Worm (Caenorhabditis elegans) whole organism, late embryonic: ENCODE data around the gene C54C6.7.

Experiments
- C38D4.7 ChIP-seq: fragments of 200-800 bp; sonication (Bioruptor generic); optimal IDR thresholded peaks from 2 replicates; lab custom pipeline; 2018; ENCODE audit warnings: mild to moderate bottlenecking, missing genetic modification characterization, moderate library complexity, missing compliant biosample characterization
- K02D7.2 ChIP-seq: sonication (generic microtip); optimal IDR thresholded peaks from 2 replicates; lab custom pipeline; 2017; ENCODE audit warnings: mild to moderate bottlenecking, missing genetic modification characterization, missing compliant biosample characterization
- ceh-14 ChIP-seq: sonication (generic microtip); optimal IDR thresholded peaks from 2 replicates; lab custom pipeline; 2016; ENCODE audit warnings: missing genotype, missing genetic modification characterization, missing compliant biosample characterization
- ceh-18 ChIP-seq: sonication (generic microtip); optimal IDR thresholded peaks from 2 replicates; lab custom pipeline; 2016; ENCODE audit warnings: missing genetic modification characterization, missing compliant biosample characterization
- ceh-2 ChIP-seq: sonication (generic microtip); optimal IDR thresholded peaks from 2 replicates; lab custom pipeline; 2016; ENCODE audit warnings: missing genotype, missing genetic modification characterization, missing compliant biosample characterization
- ceh-24 ChIP-seq: sonication (generic microtip); optimal IDR thresholded peaks from 2 replicates; lab custom pipeline; 2016; ENCODE audit warnings: mild to moderate bottlenecking, missing genetic modification characterization, missing compliant biosample characterization
- ceh-34 ChIP-seq: sonication (generic microtip); optimal IDR thresholded peaks from 2 replicates; lab custom pipeline; 2016; ENCODE audit warnings: mild to moderate bottlenecking, missing genetic modification characterization, missing compliant biosample characterization
- ceh-45 ChIP-seq: fragments of 200-800 bp; sonication (Bioruptor generic); IDR thresholded peaks from 2 replicates; pipeline ENCODE4 v1.3.6; 2022; ENCODE audit warnings: missing genetic modification reagents, missing genetic modification characterization, missing compliant biosample characterization
- elt-2 ChIP-seq: sonication (generic microtip); optimal IDR thresholded peaks from 2 replicates; lab custom pipeline; 2016; ENCODE audit warnings: missing genetic modification reagents, missing genetic modification characterization, missing compliant biosample characterization
- elt-4 ChIP-seq: sonication (generic microtip); optimal IDR thresholded peaks from 2 replicates; lab custom pipeline; 2016; ENCODE audit warnings: missing genetic modification characterization, missing compliant biosample characterization
- ets-4 ChIP-seq: sonication (generic microtip); optimal IDR thresholded peaks from 2 replicates; lab custom pipeline; 2016; ENCODE audit warnings: missing genetic modification characterization, missing compliant biosample characterization
- lin-11 ChIP-seq: fragments of 200-800 bp; sonication (Bioruptor generic); optimal IDR thresholded peaks from 2 replicates; lab custom pipeline; 2018; ENCODE audit warnings: mild to moderate bottlenecking, missing genetic modification characterization, missing compliant biosample characterization
- mec-3 ChIP-seq: sonication (generic microtip); optimal IDR thresholded peaks from 2 replicates; lab custom pipeline; 2016; ENCODE audit warnings: borderline replicate concordance, missing genetic modification characterization, missing compliant biosample characterization
- nhr-232 ChIP-seq: sonication (generic microtip); optimal IDR thresholded peaks from 2 replicates; lab custom pipeline; 2016; ENCODE audit warnings: missing genetic modification characterization, missing compliant biosample characterization
- pag-3 ChIP-seq: sonication (generic microtip); optimal IDR thresholded peaks from 2 replicates; lab custom pipeline; 2016; ENCODE audit warnings: missing compliant biosample characterization, missing genetic modification characterization, borderline replicate concordance
- pax-1 ChIP-seq: fragments of 150-350 bp; optimal IDR thresholded peaks from 2 replicates; lab custom pipeline; 2014; ENCODE audit warnings: missing biosample characterization, missing genetic modification characterization
- pha-2 ChIP-seq: sonication (generic microtip); optimal IDR thresholded peaks from 2 replicates; lab custom pipeline; 2017; ENCODE audit warnings: mild to moderate bottlenecking, missing genetic modification characterization, missing compliant biosample characterization
- pqm-1 ChIP-seq: sonication (generic microtip); optimal IDR thresholded peaks from 2 replicates; lab custom pipeline; 2016; ENCODE audit warnings: missing genetic modification characterization, missing compliant biosample characterization
- pros-1 ChIP-seq: fragments of 150-350 bp; optimal IDR thresholded peaks from 2 replicates; lab custom pipeline; 2014; ENCODE audit warnings: missing biosample characterization, missing genetic modification reagents, missing genetic modification characterization
- zip-5 ChIP-seq: sonication (generic microtip); optimal IDR thresholded peaks from 2 replicates; lab custom pipeline; 2016; ENCODE audit warnings: missing genetic modification characterization, missing compliant biosample characterization
- ztf-16 ChIP-seq: sonication (generic microtip); optimal IDR thresholded peaks from 2 replicates; lab custom pipeline; 2017; ENCODE audit warnings: missing genetic modification characterization, missing compliant biosample characterization

The C54C6.7 gene

ce11 chrIII:3499850-3500249 is 46.4 kb downstream of the C54C6.7 start (continued):
- TF ChIP-seq pros-1 (tag; lab: Kevin White, UChicago), result no peak
- peak; percentile 100 for TF ChIP-seq pqm-1
- TF ChIP-seq lin-11 (tag; lab: Kevin White, UChicago), result peak; percentile 85
- TF ChIP-seq nhr-232 (tag; lab: Kevin White, UChicago), result peak; percentile 94
- peak; percentile 100 for TF ChIP-seq elt-2
- TF ChIP-seq ets-4 (tag; lab: Kevin White, UChicago), result peak; percentile 100
- peak; percentile 100 for TF ChIP-seq mec-3 (tag; lab: Kevin White, UChicago)
- peak; percentile 97 for TF ChIP-seq ceh-45 (GFP tag; lab: Robert Waterston, UW)
- peak; percentile 100 for TF ChIP-seq pag-3 (tag; lab: Kevin White, UChicago)
- TF ChIP-seq ceh-18 (tag; lab: Kevin White, UChicago), result peak; percentile 97
- TF ChIP-seq ceh-34 (tag; lab: Kevin White, UChicago), result peak; percentile 100
- no peak for TF ChIP-seq pax-1 (tag; lab: Kevin White, UChicago)
- peak; percentile 100 for TF ChIP-seq ceh-14 (tag; lab: Kevin White, UChicago)
- TF ChIP-seq ceh-24 (tag; lab: Kevin White, UChicago), result peak; percentile 92
- TF ChIP-seq elt-4 (tag; lab: Kevin White, UChicago), result peak; percentile 100
- TF ChIP-seq C38D4.7 (GFP tag; lab: Kevin White, UChicago), result peak; percentile 93

- TF ChIP-seq zip-5 (tag; lab: Kevin White, UChicago) (no peak), ceh-18 (tag; lab: Kevin White, UChicago) (no peak), ztf-16 (tag; lab: Kevin White, UChicago) (no peak), ceh-2 (tag; lab: Kevin White, UChicago) (no peak), pha-2 (no peak), K02D7.2 (tag; lab: Kevin White, UChicago) (no peak)
Measured at ce11 chrIII:3498957-3499356, 47.3 kb downstream of the C54C6.7 start, which contains the start of gene M01F1.9. TSS of gene M01F1.9 (minus strand) at chrIII:3499057.
